Fruit fly (Drosophila melanogaster): ENCODE data around the gene mRpL24.

mRpL24 gene

DNA sequence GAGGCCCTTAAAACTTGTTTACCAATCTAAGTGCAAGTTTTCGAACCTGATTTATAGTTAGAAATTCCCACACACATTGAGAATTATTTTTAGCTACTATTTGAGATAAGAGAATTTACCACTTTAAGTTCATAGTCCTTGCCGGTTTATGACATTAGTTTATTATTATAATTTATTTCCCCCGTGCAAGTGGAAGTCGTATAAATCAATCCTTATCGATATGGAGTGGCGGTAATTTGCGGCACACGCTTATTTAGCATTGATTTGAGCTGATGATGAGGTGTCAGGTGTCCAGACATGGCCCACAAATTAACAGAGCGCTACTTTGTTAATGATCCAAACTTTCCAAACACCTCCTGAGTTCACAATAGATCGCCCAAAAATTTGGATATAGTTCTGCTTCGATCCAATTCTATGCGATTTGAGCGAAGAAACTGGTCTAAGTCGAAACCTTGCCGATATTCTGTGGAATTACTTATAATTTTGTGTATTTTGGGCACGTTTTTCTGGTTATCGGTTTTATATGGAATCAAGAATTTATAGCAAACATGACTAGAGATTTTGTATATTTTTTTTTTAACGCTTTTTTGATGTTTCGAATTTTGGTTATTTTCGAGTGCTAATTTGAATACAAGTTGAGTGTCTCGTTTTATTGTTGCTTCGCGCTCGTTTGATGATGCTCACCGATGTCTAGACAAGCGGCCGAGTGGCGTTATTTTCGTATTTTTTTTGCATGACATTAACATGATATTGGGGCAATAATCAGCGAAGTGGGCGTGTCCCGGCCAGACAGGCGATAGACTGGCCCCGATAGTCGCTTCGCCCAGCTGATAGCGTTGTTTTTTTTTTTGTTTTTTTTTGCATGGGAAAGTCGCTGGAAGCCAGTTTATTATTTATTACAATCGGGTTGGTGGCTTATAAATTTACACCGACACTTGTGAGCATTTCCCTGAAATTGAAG, 45.3 kb downstream of the mRpL24 start:
- TF ChIP-seq noc (tag; optimal IDR thresholded peaks at IDR 0.05) = peak; percentile 71

DNA sequence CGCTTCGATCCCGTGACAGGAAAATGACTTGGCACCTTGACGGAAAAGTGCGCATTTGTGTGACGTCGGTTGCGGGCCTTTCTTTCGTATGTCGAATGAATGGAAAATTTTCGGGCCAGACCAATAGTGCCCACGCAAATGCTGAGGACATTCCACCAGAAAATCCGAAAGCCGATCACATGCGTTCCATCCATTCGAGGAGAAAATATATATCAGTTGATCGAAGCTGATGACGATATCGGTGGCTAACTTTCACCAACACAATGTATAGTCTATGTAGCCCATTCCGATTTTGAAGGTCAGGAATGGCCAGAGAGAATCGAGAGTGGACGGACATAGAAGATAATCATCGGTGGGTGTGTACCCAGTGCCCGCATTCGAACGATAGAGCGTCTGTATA, 47.0 kb downstream of the mRpL24 start:
- TF ChIP-seq noc (tag; optimal IDR thresholded peaks at IDR 0.05) = no peak

DNA sequence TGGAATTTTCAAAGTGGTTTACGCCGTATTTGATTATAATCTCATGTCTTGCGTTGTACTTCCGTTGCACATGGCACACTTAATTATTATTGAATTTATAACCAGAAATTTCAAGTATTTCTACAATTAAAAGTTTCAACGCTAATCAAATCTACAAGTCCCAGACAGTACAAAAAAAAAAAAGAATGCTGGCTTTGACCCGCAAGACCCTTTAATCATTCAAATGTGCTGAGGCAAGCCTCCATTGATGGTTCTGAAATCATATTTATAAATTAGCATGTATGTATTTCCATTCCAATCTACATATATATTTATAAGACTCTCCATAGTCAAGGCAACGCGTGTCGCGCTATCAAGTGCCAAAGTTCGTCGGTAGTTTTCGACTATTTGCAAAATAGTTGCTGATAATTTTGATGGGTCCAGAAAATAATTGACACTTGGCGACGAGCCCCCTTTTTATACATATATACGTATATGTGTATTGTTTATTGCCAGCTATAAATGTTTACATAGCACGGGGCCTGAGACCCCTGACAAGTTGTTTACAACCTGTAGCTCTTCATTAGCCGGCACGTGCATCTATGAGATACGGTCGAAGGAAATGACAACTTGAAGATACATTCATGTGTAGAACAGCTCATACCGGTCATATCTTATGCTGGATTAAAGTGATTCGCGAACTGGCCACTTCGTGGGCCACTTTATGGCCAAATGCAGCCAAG, 48.5 kb downstream of the mRpL24 start:
- peak; percentile 68 for TF ChIP-seq noc (tag; optimal IDR thresholded peaks at IDR 0.05)

DNA sequence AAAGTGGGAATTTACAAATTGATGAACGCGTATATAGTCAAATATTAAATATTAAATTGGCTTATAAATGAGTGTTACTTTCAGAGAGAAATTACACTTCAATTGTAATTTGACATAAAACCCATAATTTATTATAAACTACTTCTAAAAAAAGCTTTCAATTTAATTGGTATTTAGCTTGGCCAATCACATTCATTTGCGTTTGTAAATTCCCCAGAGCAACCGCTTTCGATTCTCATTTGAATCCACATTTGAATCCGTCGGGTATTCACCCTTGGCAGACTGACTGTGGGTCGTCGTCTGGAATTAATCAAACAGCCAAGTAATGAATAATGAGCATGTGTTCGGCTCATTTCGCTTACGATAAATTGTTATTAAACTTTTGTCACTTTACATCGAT, 49.3 kb downstream of the mRpL24 start:
- TF ChIP-seq noc (tag; optimal IDR thresholded peaks at IDR 0.05) = no peak
